Worm (Caenorhabditis elegans) whole organism, L2 larva: ENCODE data around the gene C52B9.10.

Source experiments
- F13H6.1 ChIP-seq: sonication (generic microtip); optimal IDR thresholded peaks from 2 replicates; lab custom pipeline; 2016; ENCODE audit warnings: missing genetic modification characterization, missing compliant biosample characterization
- Y55F3AM.14 ChIP-seq: fragments of 200-800 bp; sonication (Bioruptor generic); optimal IDR thresholded peaks from 2 replicates; lab custom pipeline; 2018; ENCODE audit warnings: mild to moderate bottlenecking, missing genetic modification characterization, missing compliant biosample characterization
- ZK546.5 ChIP-seq: sonication (generic microtip); optimal IDR thresholded peaks from 2 replicates; lab custom pipeline; 2017; ENCODE audit warnings: missing biosample characterization, missing genetic modification characterization
- alr-1 ChIP-seq: fragments of 150-350 bp; optimal IDR thresholded peaks from 2 replicates; lab custom pipeline; 2014; ENCODE audit warnings: missing biosample characterization, missing genetic modification characterization
- ama-1 ChIP-seq: fragments of 150-350 bp; optimal IDR thresholded peaks from 2 replicates; lab custom pipeline; 2018; ENCODE audit warnings: inconsistent platforms
- ceh-16 ChIP-seq: fragments of 150-350 bp; optimal IDR thresholded peaks from 2 replicates; lab custom pipeline; 2014; ENCODE audit warnings: missing biosample characterization, missing genetic modification characterization
- crh-2 ChIP-seq: sonication (generic microtip); optimal IDR thresholded peaks from 2 replicates; lab custom pipeline; 2017; ENCODE audit warnings: missing biosample characterization, missing genetic modification characterization
- egl-27 ChIP-seq: sonication (generic microtip); optimal IDR thresholded peaks from 3 replicates; lab custom pipeline; 2017; ENCODE audit warnings: missing biosample characterization, missing genetic modification reagents, missing genetic modification characterization
- elt-1 ChIP-seq: fragments of 150-350 bp; optimal IDR thresholded peaks from 2 replicates; lab custom pipeline; 2014; ENCODE audit warnings: missing biosample characterization, missing genetic modification characterization
- fos-1 ChIP-seq: fragments of 150-350 bp; optimal IDR thresholded peaks from 2 replicates; lab custom pipeline; 2014; ENCODE audit warnings: missing biosample characterization, missing genetic modification characterization
- gmeb-1 ChIP-seq: fragments of 150-350 bp; optimal IDR thresholded peaks from 2 replicates; lab custom pipeline; 2014; ENCODE audit warnings: missing biosample characterization, missing genetic modification characterization
- lin-39 ChIP-seq: fragments of 150-350 bp; optimal IDR thresholded peaks from 2 replicates; lab custom pipeline; 2014; ENCODE audit warnings: missing biosample characterization, missing genetic modification reagents, missing genetic modification characterization
- lsy-2 ChIP-seq, 2 experiments: fragments of 150-350 bp in 1 of 2; sonication (generic microtip) in 1 of 2; optimal IDR thresholded peaks; 2 replicates each; lab custom pipeline; 2014 to 2017; ENCODE audit warnings: missing biosample characterization in 2 of 2, missing genetic modification characterization in 2 of 2
- mab-5 ChIP-seq: fragments of 150-350 bp; optimal IDR thresholded peaks from 2 replicates; lab custom pipeline; 2014; ENCODE audit warnings: missing biosample characterization, missing genetic modification characterization
- mbf-1 ChIP-seq: sonication (generic microtip); optimal IDR thresholded peaks from 2 replicates; lab custom pipeline; 2017; ENCODE audit warnings: missing biosample characterization, missing genetic modification characterization
- nhr-10 ChIP-seq: sonication (generic microtip); optimal IDR thresholded peaks from 2 replicates; lab custom pipeline; 2017; ENCODE audit warnings: missing biosample characterization, missing genetic modification characterization
- nhr-11 ChIP-seq: fragments of 150-350 bp; optimal IDR thresholded peaks from 2 replicates; lab custom pipeline; 2014; ENCODE audit warnings: missing biosample characterization, missing genetic modification characterization
- nhr-12 ChIP-seq: fragments of 150-350 bp; optimal IDR thresholded peaks from 2 replicates; lab custom pipeline; 2014; ENCODE audit warnings: missing biosample characterization, missing genetic modification characterization
- nhr-129 ChIP-seq: fragments of 150-350 bp; optimal IDR thresholded peaks from 2 replicates; lab custom pipeline; 2014; ENCODE audit warnings: missing biosample characterization, missing genetic modification characterization
- nhr-21 ChIP-seq: fragments of 150-350 bp; optimal IDR thresholded peaks from 2 replicates; lab custom pipeline; 2014; ENCODE audit warnings: missing biosample characterization, missing genetic modification characterization
- nhr-23 ChIP-seq: fragments of 150-350 bp; optimal IDR thresholded peaks from 2 replicates; lab custom pipeline; 2014; ENCODE audit warnings: missing biosample characterization, missing genetic modification reagents, missing genetic modification characterization
- nhr-25 ChIP-seq: fragments of 150-350 bp; sonication (generic microtip); optimal IDR thresholded peaks from 3 replicates; lab custom pipeline; 2014; ENCODE audit warnings: missing biosample characterization, missing genetic modification characterization
- nhr-77 ChIP-seq: fragments of 150-350 bp; optimal IDR thresholded peaks from 2 replicates; lab custom pipeline; 2014; ENCODE audit warnings: missing biosample characterization, missing genetic modification characterization
- sem-4 ChIP-seq: fragments of 150-350 bp; optimal IDR thresholded peaks from 2 replicates; lab custom pipeline; 2014; ENCODE audit warnings: missing biosample characterization, missing genetic modification reagents, missing genetic modification characterization
- skn-1 ChIP-seq: sonication (generic microtip); optimal IDR thresholded peaks from 2 replicates; lab custom pipeline; 2017; ENCODE audit warnings: missing biosample characterization, missing genetic modification characterization
- sma-3 ChIP-seq: sonication (generic microtip); optimal IDR thresholded peaks from 2 replicates; lab custom pipeline; 2016; ENCODE audit warnings: missing genetic modification reagents, missing genetic modification characterization, missing compliant biosample characterization
- sma-9 ChIP-seq, 2 experiments: fragments of 150-350 bp in 1 of 2; sonication (generic microtip) in 1 of 2; optimal IDR thresholded peaks; 2 replicates each; lab custom pipeline; 2014 to 2016; ENCODE audit warnings: missing genetic modification characterization in 2 of 2, mild to moderate bottlenecking in 1 of 2, missing biosample characterization in 1 of 2, missing compliant biosample characterization in 1 of 2, missing genetic modification reagents in 1 of 2, moderate library complexity in 1 of 2
- snpc-4 ChIP-seq: fragments of 150-350 bp; optimal IDR thresholded peaks from 2 replicates; lab custom pipeline; 2014; ENCODE audit warnings: missing biosample characterization, missing genetic modification characterization
- unc-39 ChIP-seq: fragments of 150-350 bp; optimal IDR thresholded peaks from 2 replicates; lab custom pipeline; 2014; ENCODE audit warnings: missing biosample characterization, missing genetic modification characterization
- unc-55 ChIP-seq: fragments of 150-350 bp; sonication (generic microtip); optimal IDR thresholded peaks from 3 replicates; lab custom pipeline; 2014; ENCODE audit warnings: missing biosample characterization, missing genetic modification reagents, missing genetic modification characterization
- ztf-11 ChIP-seq: sonication (generic microtip); optimal IDR thresholded peaks from 2 replicates; lab custom pipeline; 2017; ENCODE audit warnings: missing biosample characterization, missing genetic modification characterization

The C52B9.10 gene

ce11 chrX:4245124-4245523, 28.6 kb upstream of the C52B9.10 start:
- TF ChIP-seq sma-9 (GFP tag; optimal IDR thresholded peaks at IDR 0.05; lab: Kevin White, UChicago) = peak; percentile 76
- no peak for TF ChIP-seq sma-9 (tag; optimal IDR thresholded peaks at IDR 0.05; lab: Kevin White, UChicago)
- peak; percentile 75 for TF ChIP-seq crh-2 (tag; lab: Kevin White, UChicago)
- peak; percentile 14 for TF ChIP-seq fos-1
- no peak for TF ChIP-seq ztf-11 (tag; lab: Kevin White, UChicago)

- peak; percentile 78 for TF ChIP-seq ama-1 (lab: Kevin White, UChicago)
- peak; percentile 5 for TF ChIP-seq sma-9 (GFP tag; optimal IDR thresholded peaks at IDR 0.05; lab: Kevin White, UChicago)
- no peak for TF ChIP-seq sma-9 (tag; optimal IDR thresholded peaks at IDR 0.05; lab: Kevin White, UChicago)
- TF ChIP-seq Y55F3AM.14 (GFP tag; lab: Kevin White, UChicago) = peak; percentile 40
- peak; percentile 48 for TF ChIP-seq nhr-21 (tag; lab: Kevin White, UChicago)
- TF ChIP-seq mbf-1 (tag; lab: Kevin White, UChicago) = no peak
- TF ChIP-seq egl-27 (tag; lab: Kevin White, UChicago) = no peak
- TF ChIP-seq nhr-10 = no peak
- TF ChIP-seq lsy-2 (tag; optimal IDR thresholded peaks at IDR 0.05; lab: Kevin White, UChicago) = peak in 1 of 2 experiments; percentile 20
- TF ChIP-seq crh-2 (tag; lab: Kevin White, UChicago) = peak; percentile 61
- no peak for TF ChIP-seq unc-39
- no peak for TF ChIP-seq sma-3 (GFP tag; lab: Kevin White, UChicago)
- TF ChIP-seq skn-1 = no peak
- peak; percentile 11 for TF ChIP-seq F13H6.1 (tag; lab: Kevin White, UChicago)
- no peak for TF ChIP-seq snpc-4 (tag; lab: Kevin White, UChicago)
- no peak for TF ChIP-seq nhr-129
- TF ChIP-seq ztf-11 (tag; lab: Kevin White, UChicago) = no peak
Observed at ce11 chrX:4246237-4246697, 27.4 kb upstream of the C52B9.10 start.

DNA sequence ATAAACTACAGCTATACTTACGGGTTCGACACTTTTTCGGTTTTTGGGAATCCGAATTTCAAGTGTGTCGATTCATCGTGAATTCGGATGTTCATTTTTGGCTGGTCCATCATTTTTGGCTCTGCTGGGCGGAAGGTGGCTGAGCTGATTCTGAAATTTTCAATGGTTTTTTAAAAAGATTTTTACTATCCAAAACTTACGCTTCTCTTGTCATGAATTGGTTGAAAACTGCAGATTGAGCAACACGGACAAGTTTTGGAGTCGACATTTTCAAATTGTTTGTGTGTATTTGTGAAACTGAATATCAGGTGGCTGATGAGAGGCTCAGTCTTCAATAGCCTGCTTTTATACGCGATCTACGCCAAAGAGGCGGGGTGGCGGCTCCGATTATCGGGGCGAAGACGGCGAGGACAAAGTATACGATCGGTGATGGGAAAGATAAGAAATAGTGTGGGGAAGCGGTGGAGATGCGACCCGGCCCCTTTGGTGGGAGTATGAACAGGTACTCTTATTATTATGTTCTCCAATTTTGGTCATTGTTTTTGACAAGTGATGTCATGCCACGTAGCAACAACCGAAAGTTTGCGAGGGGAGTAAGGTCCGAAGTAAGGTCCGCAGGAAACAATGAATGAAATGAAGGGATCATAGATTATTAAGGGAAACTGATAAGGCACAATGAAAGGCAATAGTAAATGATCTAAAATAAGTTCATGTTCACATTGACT, 26.7 kb upstream of the C52B9.10 start, which contains the start of gene F48D6.4:
TSS of gene F48D6.4 (minus strand) at position 346 of the 725 bp plus-strand sequence.
- TF ChIP-seq nhr-77 (no peak), fos-1 (peak; percentile 14), nhr-129 (no peak), crh-2 (tag; lab: Kevin White, UChicago) (peak; percentile 83), F13H6.1 (tag; lab: Kevin White, UChicago) (peak; percentile 30), ama-1 (lab: Kevin White, UChicago) (peak; percentile 69)

- no peak for TF ChIP-seq ZK546.5 (tag; lab: Kevin White, UChicago)
- TF ChIP-seq nhr-129 = peak; percentile 11
- TF ChIP-seq skn-1 = no peak
- no peak for TF ChIP-seq nhr-25 (tag; lab: Kevin White, UChicago)
- no peak for TF ChIP-seq nhr-10
- TF ChIP-seq snpc-4 (tag; lab: Kevin White, UChicago) = no peak
- no peak for TF ChIP-seq unc-55 (GFP tag; lab: Kevin White, UChicago)
Observed at ce11 chrX:4248417-4248816, 25.3 kb upstream of the C52B9.10 start.

DNA sequence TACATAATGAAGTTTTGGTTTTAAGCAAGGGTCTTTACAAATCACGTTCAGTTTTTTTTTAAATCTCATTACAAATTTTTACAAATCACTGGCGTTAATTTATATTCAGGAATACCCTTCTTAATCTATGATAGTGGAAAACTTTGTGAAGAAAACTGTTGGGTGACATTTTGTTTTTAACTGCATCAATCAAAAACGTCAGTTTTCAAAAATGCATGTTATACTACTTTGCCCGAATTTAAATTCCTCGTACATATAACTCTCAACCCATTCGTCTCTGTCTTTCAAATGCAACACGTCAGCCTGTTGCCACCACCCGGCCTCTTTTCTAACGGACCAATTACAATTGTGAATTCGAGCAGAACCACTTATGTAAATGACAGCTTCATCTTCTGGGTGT, 24.8 kb upstream of the C52B9.10 start, which contains the start of gene hlh-13:
TSS of gene hlh-13 (plus strand) at position 301 of the 400 bp plus-strand sequence.
- no peak for TF ChIP-seq lin-39
- no peak for TF ChIP-seq skn-1
- no peak for TF ChIP-seq unc-55 (GFP tag; lab: Kevin White, UChicago)
- no peak for TF ChIP-seq alr-1
- no peak for TF ChIP-seq crh-2 (tag; lab: Kevin White, UChicago)
- no peak for TF ChIP-seq sma-3 (GFP tag; lab: Kevin White, UChicago)
- TF ChIP-seq unc-39 = no peak
- TF ChIP-seq gmeb-1 = no peak
- TF ChIP-seq nhr-25 (tag; lab: Kevin White, UChicago) = no peak
- no peak for TF ChIP-seq mab-5 (tag; lab: Kevin White, UChicago)
- TF ChIP-seq sem-4 = no peak
- no peak for TF ChIP-seq ztf-11 (tag; lab: Kevin White, UChicago)
- no peak for TF ChIP-seq nhr-23 (tag; lab: Kevin White, UChicago)
- TF ChIP-seq nhr-77 = no peak
- no peak for TF ChIP-seq Y55F3AM.14 (GFP tag; lab: Kevin White, UChicago)
- no peak for TF ChIP-seq ZK546.5 (tag; lab: Kevin White, UChicago)
- no peak for TF ChIP-seq nhr-11

DNA sequence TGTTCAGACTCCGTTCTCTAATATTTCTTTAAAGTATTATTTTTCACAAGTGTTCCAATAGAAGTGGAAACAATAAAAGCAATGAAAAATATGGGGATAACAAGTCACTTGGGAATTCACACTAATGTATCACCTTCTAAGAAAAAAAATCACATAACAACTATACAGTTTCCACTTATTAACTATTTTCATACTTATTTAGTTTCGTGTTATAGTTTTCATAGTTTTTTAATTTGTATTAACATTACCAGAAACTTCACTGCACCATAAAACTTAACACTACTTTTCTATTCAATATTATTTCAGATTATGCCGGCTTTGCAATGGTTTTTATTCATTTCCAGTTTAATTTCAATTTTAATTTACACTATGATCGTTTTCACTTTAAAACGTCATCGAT, 21.7 kb upstream of the C52B9.10 start, which contains the start of gene srv-5:
TSS of gene srv-5 (plus strand) at position 301 of the 400 bp plus-strand sequence.
- no peak for TF ChIP-seq nhr-12
- no peak for TF ChIP-seq elt-1 (tag; lab: Kevin White, UChicago)
- no peak for TF ChIP-seq ceh-16
- TF ChIP-seq nhr-11 = no peak
- no peak for TF ChIP-seq crh-2 (tag; lab: Kevin White, UChicago)
- no peak for TF ChIP-seq nhr-25 (tag; lab: Kevin White, UChicago)
- no peak for TF ChIP-seq unc-55 (GFP tag; lab: Kevin White, UChicago)
- TF ChIP-seq Y55F3AM.14 (GFP tag; lab: Kevin White, UChicago) = no peak
- TF ChIP-seq, all 48 proteins: peak for 0
